Worm (Caenorhabditis elegans) whole organism, L4 larva: ENCODE measurements around the gene C52G5.2.

Experiments used
- daf-12 ChIP-seq: fragments of 150-350 bp; optimal IDR thresholded peaks from 2 replicates; lab custom pipeline; 2014; ENCODE audit warnings: missing biosample characterization, missing genetic modification reagents, missing genetic modification characterization
- hlh-11 ChIP-seq: fragments of 200-800 bp; sonication (Bioruptor generic); optimal IDR thresholded peaks from 2 replicates; lab custom pipeline; 2018; ENCODE audit warnings: mild to moderate bottlenecking, missing genetic modification characterization, missing compliant biosample characterization
- hlh-30 ChIP-seq: sonication (generic microtip); optimal IDR thresholded peaks from 2 replicates; lab custom pipeline; 2017; ENCODE audit warnings: antibody characterized with exemption, mild to moderate bottlenecking, missing genetic modification characterization, missing compliant biosample characterization; ENCODE audit not compliant: insufficient read depth
- lin-13 ChIP-seq: fragments of 150-350 bp; optimal IDR thresholded peaks from 2 replicates; lab custom pipeline; 2014; ENCODE audit warnings: missing biosample characterization, missing genetic modification reagents, missing genetic modification characterization
- nhr-237 ChIP-seq: sonication (generic microtip); optimal IDR thresholded peaks from 2 replicates; lab custom pipeline; 2017; ENCODE audit warnings: missing biosample characterization, missing genetic modification characterization
- nhr-25 ChIP-seq: sonication (generic microtip); optimal IDR thresholded peaks from 2 replicates; lab custom pipeline; 2017; ENCODE audit warnings: missing genetic modification characterization, mild to moderate bottlenecking, missing compliant biosample characterization, antibody characterized with exemption, moderate library complexity, borderline replicate concordance; ENCODE audit not compliant: insufficient read depth
- nhr-28 ChIP-seq: fragments of 150-350 bp; optimal IDR thresholded peaks from 2 replicates; lab custom pipeline; 2014; ENCODE audit warnings: missing biosample characterization, missing genetic modification characterization

- TF ChIP-seq nhr-237 (no peak), lin-13 (GFP tag; lab: Kevin White, UChicago) (no peak), hlh-11 (tag; lab: Kevin White, UChicago) (no peak), daf-12 (tag; lab: Kevin White, UChicago) (no peak), nhr-28 (tag; lab: Kevin White, UChicago) (no peak), nhr-25 (tag; lab: Kevin White, UChicago) (no peak), hlh-30 (tag; lab: Kevin White, UChicago) (no peak)
Measured at ce11 chrX:12854680-12855079, 11.6 kb downstream of the C52G5.2 start.
